Fruit fly (Drosophila melanogaster): ENCODE measurements around the gene Pop1.

dm6 chrX:5614367-5614766 is 8.1 kb upstream of the Pop1 start, which contains the start of gene CG34435:
- no peak for TF ChIP-seq CG12768 (GFP tag; optimal IDR thresholded peaks at IDR 0.05)
- no peak for TF ChIP-seq kay (GFP tag; ENCODE audit: borderline replicate concordance)
- no peak for TF ChIP-seq bab1 (GFP tag; optimal IDR thresholded peaks at IDR 0.05)
- TF ChIP-seq CG14711 (tag; optimal IDR thresholded peaks at IDR 0.05), result no peak
- TF ChIP-seq CG7101 (tag; optimal IDR thresholded peaks at IDR 0.05), result no peak
- TF ChIP-seq cnc (optimal IDR thresholded peaks at IDR 0.05), result no peak
- no peak for TF ChIP-seq toe (GFP tag; optimal IDR thresholded peaks at IDR 0.05)
- TF ChIP-seq CG1620 (GFP tag; optimal IDR thresholded peaks at IDR 0.05), result no peak
- no peak for TF ChIP-seq Crg-1 (GFP tag; optimal IDR thresholded peaks at IDR 0.05)
